Worm (Caenorhabditis elegans) whole organism, L2 larva: ENCODE measurements around the gene col-94.

Experiments
- C34F6.9 ChIP-seq: fragments of 150-350 bp; optimal IDR thresholded peaks from 2 replicates; lab custom pipeline; 2014; ENCODE audit warnings: missing biosample characterization, missing genetic modification characterization
- F13H6.1 ChIP-seq: sonication (generic microtip); optimal IDR thresholded peaks from 2 replicates; lab custom pipeline; 2016; ENCODE audit warnings: missing genetic modification characterization, missing compliant biosample characterization
- R02D3.7 ChIP-seq: fragments of 150-350 bp; optimal IDR thresholded peaks from 2 replicates; lab custom pipeline; 2014; ENCODE audit warnings: missing biosample characterization, missing genetic modification characterization
- Y55F3AM.14 ChIP-seq: fragments of 200-800 bp; sonication (Bioruptor generic); optimal IDR thresholded peaks from 2 replicates; lab custom pipeline; 2018; ENCODE audit warnings: mild to moderate bottlenecking, missing genetic modification characterization, missing compliant biosample characterization
- ZK546.5 ChIP-seq: sonication (generic microtip); optimal IDR thresholded peaks from 2 replicates; lab custom pipeline; 2017; ENCODE audit warnings: missing biosample characterization, missing genetic modification characterization
- alr-1 ChIP-seq: fragments of 150-350 bp; optimal IDR thresholded peaks from 2 replicates; lab custom pipeline; 2014; ENCODE audit warnings: missing biosample characterization, missing genetic modification characterization
- aly-2 ChIP-seq: fragments of 150-350 bp; optimal IDR thresholded peaks from 2 replicates; lab custom pipeline; 2014; ENCODE audit warnings: missing biosample characterization, missing genetic modification characterization
- ama-1 ChIP-seq: fragments of 150-350 bp; optimal IDR thresholded peaks from 2 replicates; lab custom pipeline; 2018; ENCODE audit warnings: inconsistent platforms
- blmp-1 ChIP-seq: sonication (generic microtip); optimal IDR thresholded peaks from 2 replicates; lab custom pipeline; 2017; ENCODE audit warnings: missing genetic modification characterization, mild to moderate bottlenecking, missing compliant biosample characterization, antibody characterized with exemption, moderate library complexity; ENCODE audit not compliant: insufficient read depth
- ceh-16 ChIP-seq: fragments of 150-350 bp; optimal IDR thresholded peaks from 2 replicates; lab custom pipeline; 2014; ENCODE audit warnings: missing biosample characterization, missing genetic modification characterization
- ceh-82 ChIP-seq: fragments of 150-350 bp; optimal IDR thresholded peaks from 2 replicates; lab custom pipeline; 2014; ENCODE audit warnings: missing biosample characterization, missing genetic modification characterization
- crh-2 ChIP-seq: sonication (generic microtip); optimal IDR thresholded peaks from 2 replicates; lab custom pipeline; 2017; ENCODE audit warnings: missing biosample characterization, missing genetic modification characterization
- dmd-4 ChIP-seq: sonication (generic microtip); optimal IDR thresholded peaks from 2 replicates; lab custom pipeline; 2017; ENCODE audit warnings: missing biosample characterization, missing genetic modification characterization
- egl-27 ChIP-seq: sonication (generic microtip); optimal IDR thresholded peaks from 3 replicates; lab custom pipeline; 2017; ENCODE audit warnings: missing biosample characterization, missing genetic modification reagents, missing genetic modification characterization
- elt-3 ChIP-seq: sonication (generic microtip); optimal IDR thresholded peaks from 2 replicates; lab custom pipeline; 2017; ENCODE audit warnings: missing biosample characterization, missing genetic modification characterization
- fos-1 ChIP-seq: fragments of 150-350 bp; optimal IDR thresholded peaks from 2 replicates; lab custom pipeline; 2014; ENCODE audit warnings: missing biosample characterization, missing genetic modification characterization
- gmeb-1 ChIP-seq: fragments of 150-350 bp; optimal IDR thresholded peaks from 2 replicates; lab custom pipeline; 2014; ENCODE audit warnings: missing biosample characterization, missing genetic modification characterization
- lin-11 ChIP-seq: fragments of 150-350 bp; sonication (generic microtip); optimal IDR thresholded peaks from 2 replicates; lab custom pipeline; 2014; ENCODE audit warnings: missing biosample characterization, missing genetic modification characterization, inconsistent platforms, mixed read lengths
- lin-13 ChIP-seq: fragments of 150-350 bp; optimal IDR thresholded peaks from 2 replicates; lab custom pipeline; 2014; ENCODE audit warnings: missing biosample characterization, missing genetic modification reagents, missing genetic modification characterization
- lin-39 ChIP-seq: fragments of 150-350 bp; optimal IDR thresholded peaks from 2 replicates; lab custom pipeline; 2014; ENCODE audit warnings: missing biosample characterization, missing genetic modification reagents, missing genetic modification characterization
- lsy-2 ChIP-seq, 2 experiments: fragments of 150-350 bp in 1 of 2; sonication (generic microtip) in 1 of 2; optimal IDR thresholded peaks; 2 replicates each; lab custom pipeline; 2014 to 2017; ENCODE audit warnings: missing biosample characterization in 2 of 2, missing genetic modification characterization in 2 of 2
- mab-5 ChIP-seq: fragments of 150-350 bp; optimal IDR thresholded peaks from 2 replicates; lab custom pipeline; 2014; ENCODE audit warnings: missing biosample characterization, missing genetic modification characterization
- mdl-1 ChIP-seq, 2 experiments: fragments of 150-350 bp in 1 of 2; sonication (generic microtip) in 1 of 2; optimal IDR thresholded peaks; 2 replicates each; lab custom pipeline; 2017; ENCODE audit warnings: missing biosample characterization in 2 of 2, missing genetic modification characterization in 2 of 2
- nhr-10 ChIP-seq: sonication (generic microtip); optimal IDR thresholded peaks from 2 replicates; lab custom pipeline; 2017; ENCODE audit warnings: missing biosample characterization, missing genetic modification characterization
- nhr-11 ChIP-seq: fragments of 150-350 bp; optimal IDR thresholded peaks from 2 replicates; lab custom pipeline; 2014; ENCODE audit warnings: missing biosample characterization, missing genetic modification characterization
- nhr-12 ChIP-seq: fragments of 150-350 bp; optimal IDR thresholded peaks from 2 replicates; lab custom pipeline; 2014; ENCODE audit warnings: missing biosample characterization, missing genetic modification characterization
- nhr-129 ChIP-seq: fragments of 150-350 bp; optimal IDR thresholded peaks from 2 replicates; lab custom pipeline; 2014; ENCODE audit warnings: missing biosample characterization, missing genetic modification characterization
- nhr-21 ChIP-seq: fragments of 150-350 bp; optimal IDR thresholded peaks from 2 replicates; lab custom pipeline; 2014; ENCODE audit warnings: missing biosample characterization, missing genetic modification characterization
- nhr-23 ChIP-seq: fragments of 150-350 bp; optimal IDR thresholded peaks from 2 replicates; lab custom pipeline; 2014; ENCODE audit warnings: missing biosample characterization, missing genetic modification reagents, missing genetic modification characterization
- nhr-25 ChIP-seq: fragments of 150-350 bp; sonication (generic microtip); optimal IDR thresholded peaks from 3 replicates; lab custom pipeline; 2014; ENCODE audit warnings: missing biosample characterization, missing genetic modification characterization
- nhr-6 ChIP-seq: fragments of 150-350 bp; optimal IDR thresholded peaks from 2 replicates; lab custom pipeline; 2014; ENCODE audit warnings: missing biosample characterization, missing genetic modification characterization
- nhr-77 ChIP-seq: fragments of 150-350 bp; optimal IDR thresholded peaks from 2 replicates; lab custom pipeline; 2014; ENCODE audit warnings: missing biosample characterization, missing genetic modification characterization
- peb-1 ChIP-seq: fragments of 150-350 bp; optimal IDR thresholded peaks from 2 replicates; lab custom pipeline; 2014; ENCODE audit warnings: missing biosample characterization, missing genetic modification characterization
- sem-4 ChIP-seq: fragments of 150-350 bp; optimal IDR thresholded peaks from 2 replicates; lab custom pipeline; 2014; ENCODE audit warnings: missing biosample characterization, missing genetic modification reagents, missing genetic modification characterization
- skn-1 ChIP-seq: sonication (generic microtip); optimal IDR thresholded peaks from 2 replicates; lab custom pipeline; 2017; ENCODE audit warnings: missing biosample characterization, missing genetic modification characterization
- sma-3 ChIP-seq: sonication (generic microtip); optimal IDR thresholded peaks from 2 replicates; lab custom pipeline; 2016; ENCODE audit warnings: missing genetic modification reagents, missing genetic modification characterization, missing compliant biosample characterization
- sma-9 ChIP-seq, 2 experiments: fragments of 150-350 bp in 1 of 2; sonication (generic microtip) in 1 of 2; optimal IDR thresholded peaks; 2 replicates each; lab custom pipeline; 2014 to 2016; ENCODE audit warnings: missing genetic modification characterization in 2 of 2, mild to moderate bottlenecking in 1 of 2, missing biosample characterization in 1 of 2, missing compliant biosample characterization in 1 of 2, missing genetic modification reagents in 1 of 2, moderate library complexity in 1 of 2
- snpc-4 ChIP-seq: fragments of 150-350 bp; optimal IDR thresholded peaks from 2 replicates; lab custom pipeline; 2014; ENCODE audit warnings: missing biosample characterization, missing genetic modification characterization
- unc-39 ChIP-seq: fragments of 150-350 bp; optimal IDR thresholded peaks from 2 replicates; lab custom pipeline; 2014; ENCODE audit warnings: missing biosample characterization, missing genetic modification characterization
- unc-55 ChIP-seq: fragments of 150-350 bp; sonication (generic microtip); optimal IDR thresholded peaks from 3 replicates; lab custom pipeline; 2014; ENCODE audit warnings: missing biosample characterization, missing genetic modification reagents, missing genetic modification characterization
- unc-62 ChIP-seq: fragments of 150-350 bp; optimal IDR thresholded peaks from 2 replicates; lab custom pipeline; 2014; ENCODE audit warnings: missing biosample characterization, missing genetic modification reagents, missing genetic modification characterization
- zag-1 ChIP-seq: fragments of 150-350 bp; optimal IDR thresholded peaks from 2 replicates; lab custom pipeline; 2014; ENCODE audit warnings: missing biosample characterization, missing genetic modification characterization
- ztf-11 ChIP-seq: sonication (generic microtip); optimal IDR thresholded peaks from 2 replicates; lab custom pipeline; 2017; ENCODE audit warnings: missing biosample characterization, missing genetic modification characterization

col-94 gene

ce11 chrIII:10987561-10988184 is at the start of gene col-94:
TSS of gene col-94 (minus strand) at chrIII:10987873.
- TF ChIP-seq nhr-12 (no peak), fos-1 (tag; lab: Kevin White, UChicago) (peak; percentile 0), crh-2 (tag; lab: Kevin White, UChicago) (peak; percentile 27), snpc-4 (tag; lab: Kevin White, UChicago) (peak; percentile 6), ama-1 (lab: Kevin White, UChicago) (peak; percentile 45), nhr-25 (tag; lab: Kevin White, UChicago) (peak; percentile 39), ztf-11 (tag; lab: Kevin White, UChicago) (no peak)
- TF ChIP-seq, all 48 proteins: peak for 5

- TF ChIP-seq R02D3.7 (tag; lab: Kevin White, UChicago), result no peak
- TF ChIP-seq nhr-6 (tag; lab: Kevin White, UChicago), result no peak
- TF ChIP-seq snpc-4 (tag; lab: Kevin White, UChicago), result no peak
- TF ChIP-seq nhr-129 (tag; lab: Kevin White, UChicago), result no peak
- TF ChIP-seq ceh-82 (tag; lab: Kevin White, UChicago), result no peak
These were observed 49.0 kb upstream of the col-94 start, which contains the start of gene spat-2 for ce11 chrIII:11036640-11037039. TSS of gene spat-2 (plus strand) at chrIII:11036940.

DNA sequence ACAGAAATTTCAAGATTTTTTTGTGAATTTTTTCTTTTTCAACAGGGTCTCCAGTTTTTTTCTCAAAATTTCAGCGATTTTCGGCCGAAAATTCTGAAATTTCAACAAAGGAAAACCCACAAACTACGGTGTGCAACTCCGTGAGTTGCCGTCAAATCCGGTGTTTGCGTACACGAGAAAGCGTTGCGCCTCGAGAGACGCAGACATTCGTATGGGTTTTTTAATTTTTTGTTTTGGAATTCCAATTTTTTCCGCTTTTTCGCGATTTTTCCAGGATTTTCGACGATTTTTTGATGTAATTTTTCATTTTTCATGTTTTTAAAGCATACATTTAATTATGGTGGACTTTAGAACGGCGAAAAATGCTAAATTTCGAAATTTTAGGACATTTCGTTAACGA is 48.5 kb upstream of the col-94 start:
- TF ChIP-seq R02D3.7 (tag; lab: Kevin White, UChicago) (no peak), ztf-11 (tag; lab: Kevin White, UChicago) (no peak), nhr-25 (tag; lab: Kevin White, UChicago) (peak; percentile 66), unc-62 (GFP tag; lab: Kevin White, UChicago) (no peak), skn-1 (tag; lab: Kevin White, UChicago) (no peak), ceh-16 (tag; lab: Kevin White, UChicago) (no peak), lin-39 (tag; lab: Kevin White, UChicago) (no peak), alr-1 (no peak), unc-39 (tag; lab: Kevin White, UChicago) (no peak), nhr-11 (tag; lab: Kevin White, UChicago) (no peak), unc-55 (GFP tag; lab: Kevin White, UChicago) (peak; percentile 78), nhr-129 (tag; lab: Kevin White, UChicago) (peak; percentile 55), egl-27 (tag; lab: Kevin White, UChicago) (peak; percentile 63), F13H6.1 (tag; lab: Kevin White, UChicago) (peak; percentile 60), dmd-4 (tag; lab: Kevin White, UChicago) (no peak), snpc-4 (tag; lab: Kevin White, UChicago) (peak; percentile 46), sma-9 (GFP tag; optimal IDR thresholded peaks at IDR 0.05; lab: Kevin White, UChicago) (no peak), sma-9 (tag; optimal IDR thresholded peaks at IDR 0.05; lab: Kevin White, UChicago) (no peak), lin-11 (tag; lab: Kevin White, UChicago) (peak; percentile 67), fos-1 (tag; lab: Kevin White, UChicago) (peak; percentile 14), lsy-2 (tag; optimal IDR thresholded peaks at IDR 0.05; lab: Kevin White, UChicago) (peak; percentile 93 to 98), nhr-6 (tag; lab: Kevin White, UChicago) (peak; percentile 35), zag-1 (tag; lab: Kevin White, UChicago) (no peak), ZK546.5 (tag; lab: Kevin White, UChicago) (no peak), mdl-1 (tag; optimal IDR thresholded peaks at IDR 0.05; lab: Kevin White, UChicago) (no peak), crh-2 (tag; lab: Kevin White, UChicago) (peak; percentile 67), nhr-23 (tag; lab: Kevin White, UChicago) (no peak), gmeb-1 (peak; percentile 85), nhr-21 (peak; percentile 43), aly-2 (tag; lab: Kevin White, UChicago) (no peak), sma-3 (peak; percentile 53), nhr-10 (no peak), C34F6.9 (peak; percentile 77), elt-3 (tag; lab: Kevin White, UChicago) (no peak), sem-4 (tag; lab: Kevin White, UChicago) (peak; percentile 7), Y55F3AM.14 (GFP tag; lab: Kevin White, UChicago) (no peak), ceh-82 (tag; lab: Kevin White, UChicago) (no peak), blmp-1 (tag; lab: Kevin White, UChicago) (peak; percentile 26), lin-13 (peak; percentile 66), ama-1 (lab: Kevin White, UChicago) (peak; percentile 6), mab-5 (tag; lab: Kevin White, UChicago) (peak; percentile 73), nhr-77 (tag; lab: Kevin White, UChicago) (no peak), nhr-12 (peak; percentile 45), peb-1 (tag; lab: Kevin White, UChicago) (no peak)
- TF ChIP-seq, all 48 proteins: peak for 21
